Fruit fly (Drosophila melanogaster) whole organism, adult: ENCODE measurements around the gene CG14205.

Source experiments
- CG7045 ChIP-seq: fragments of 200-800 bp; sonication (Bioruptor generic); optimal IDR thresholded peaks from 2 replicates; lab custom pipeline; 2017; ENCODE audit warnings: missing biosample characterization, mild to moderate bottlenecking, missing genetic modification characterization
- Clk ChIP-seq: fragments of 200-800 bp; sonication (Bioruptor generic); optimal IDR thresholded peaks from 2 replicates; lab custom pipeline; 2017; ENCODE audit warnings: missing biosample characterization, missing genetic modification characterization
- Mnt ChIP-seq: fragments of 200-800 bp; sonication (Bioruptor generic); optimal IDR thresholded peaks from 2 replicates; lab custom pipeline; 2016; ENCODE audit warnings: missing biosample characterization, mild to moderate bottlenecking, missing genetic modification characterization
- bab1 ChIP-seq: fragments of 200-800 bp; sonication (Bioruptor generic); optimal IDR thresholded peaks from 3 replicates; lab custom pipeline; 2019; ENCODE audit warnings: missing biosample characterization, mild to moderate bottlenecking, missing genetic modification characterization, moderate library complexity
- cnc ChIP-seq, 2 experiments: fragments of >200 bp; optimal IDR thresholded peaks; 2 replicates each; lab custom pipeline; 2017
- kay ChIP-seq: fragments of 200-800 bp; sonication (Bioruptor generic); peaks from one replicate; lab custom pipeline; 2016; ENCODE audit warnings: missing biosample characterization, missing genetic modification characterization, borderline replicate concordance
- toe ChIP-seq: fragments of 200-800 bp; sonication (Bioruptor generic); optimal IDR thresholded peaks from 2 replicates; lab custom pipeline; 2016; ENCODE audit warnings: missing biosample characterization, missing genetic modification characterization

DNA sequence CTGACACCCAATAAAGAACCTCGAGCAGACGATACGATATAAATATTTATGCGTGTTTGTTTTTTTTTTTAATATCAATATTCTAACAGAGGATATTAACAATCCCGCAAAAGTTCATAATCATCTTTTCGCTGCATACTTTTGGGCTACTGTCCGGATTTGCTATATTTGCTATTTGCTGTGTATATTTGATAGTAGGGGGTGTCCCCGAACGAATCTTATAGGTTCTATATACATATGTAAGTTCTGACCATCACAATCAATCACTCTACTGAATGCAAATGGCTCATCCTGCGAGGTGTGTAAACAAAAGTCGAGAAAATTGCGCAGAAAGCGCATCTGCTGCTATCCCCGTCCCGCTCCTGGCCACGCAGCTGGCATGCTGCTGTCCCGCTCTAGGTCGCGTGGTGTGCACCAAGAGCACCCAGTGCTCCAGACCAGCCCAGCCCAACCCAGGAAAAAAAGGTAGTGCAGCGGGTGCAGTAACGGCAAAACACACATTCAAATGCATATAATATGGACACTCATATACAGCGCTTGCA is 48.4 kb downstream of the CG14205 start:
- TF ChIP-seq Mnt (GFP tag; lab: Kevin White, UChicago) (no peak), bab1 (GFP tag; lab: Kevin White, UChicago) (peak; percentile 24), CG7045 (no peak), kay (GFP tag; lab: Kevin White, UChicago) (no peak), Clk (no peak), toe (no peak), cnc (optimal IDR thresholded peaks at IDR 0.05; lab: Kevin White, UChicago) (no peak)
